Worm (Caenorhabditis elegans): ENCODE results near the gene Y51B9A.8.

DNA sequence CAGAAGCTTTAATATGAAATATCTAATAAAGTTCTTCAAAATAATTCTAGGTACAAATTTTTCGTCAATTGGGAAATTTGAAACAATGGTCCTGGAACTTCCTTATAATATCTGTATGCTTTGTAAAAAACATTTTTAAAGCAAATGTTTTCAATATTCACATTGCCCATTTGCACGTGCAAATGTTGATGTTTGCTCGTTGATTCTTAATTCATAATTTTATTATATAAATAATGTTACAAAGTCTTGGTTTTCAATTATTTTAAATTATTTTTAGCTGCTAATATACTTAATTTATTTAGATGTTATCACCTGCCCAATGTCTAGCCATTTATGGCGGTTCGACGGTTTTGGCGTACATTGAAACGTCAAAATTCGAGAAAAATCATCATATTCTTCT is 23.3 kb downstream of the Y51B9A.8 start, which contains the start of gene M176.11:
- TF ChIP-seq sea-1 (GFP tag; conservative IDR thresholded peaks at IDR 0.05), result no peak
- TF ChIP-seq scrt-1 (GFP tag; IDR thresholded peaks at IDR 0.05), result no peak
- TF ChIP-seq ama-1 (optimal IDR thresholded peaks at IDR 0.05), result no peak
- TF ChIP-seq pes-1 (GFP tag; IDR thresholded peaks at IDR 0.05), result no peak
- TF ChIP-seq ceh-36 (tag; optimal IDR thresholded peaks at IDR 0.05), result no peak
- no peak for TF ChIP-seq F13C5.2 (tag; optimal IDR thresholded peaks at IDR 0.05)
